Worm (Caenorhabditis elegans) whole organism, L4 larva: ENCODE data around the gene F42G4.5.
A peak's percentile ranks its signal among the peaks of the same experiment; 100 is the strongest.

Experiments
- Y105C5A.15 ChIP-seq: fragments of 200-800 bp; sonication (Bioruptor generic); IDR thresholded peaks from 2 replicates; pipeline ENCODE4 v1.3.6; 2022; ENCODE audit warnings: missing genetic modification characterization, missing compliant biosample characterization
- Y5F2A.4 ChIP-seq: fragments of 200-800 bp; sonication (Bioruptor generic); optimal IDR thresholded peaks from 2 replicates; lab custom pipeline; 2018; ENCODE audit warnings: mild to moderate bottlenecking, missing genetic modification characterization, missing compliant biosample characterization
- ama-1 ChIP-seq: fragments of 150-350 bp; optimal IDR thresholded peaks from 2 replicates; lab custom pipeline; 2014; ENCODE audit warnings: inconsistent platforms, mixed read lengths
- cey-2 ChIP-seq: sonication (generic microtip); optimal IDR thresholded peaks from 3 replicates; lab custom pipeline; 2017; ENCODE audit warnings: missing genetic modification characterization, mild to moderate bottlenecking, missing compliant biosample characterization, antibody characterized with exemption, borderline replicate concordance; ENCODE audit not compliant: insufficient read depth
- egl-27 ChIP-seq: sonication (generic microtip); optimal IDR thresholded peaks from 3 replicates; lab custom pipeline; 2017; ENCODE audit warnings: missing biosample characterization, missing genetic modification reagents, missing genetic modification characterization
- lim-7 ChIP-seq: fragments of 200-800 bp; sonication (Bioruptor generic); IDR thresholded peaks from 2 replicates; pipeline ENCODE4 v1.3.6; 2022; ENCODE audit warnings: missing genetic modification characterization, missing compliant biosample characterization
- lin-15B ChIP-seq: fragments of 150-350 bp; sonication (generic microtip); optimal IDR thresholded peaks from 3 replicates; lab custom pipeline; 2014; ENCODE audit warnings: missing biosample characterization, missing genetic modification characterization
- lsy-2 ChIP-seq, 2 experiments: fragments of 150-350 bp in 1 of 2; sonication (generic microtip) in 1 of 2; optimal IDR thresholded peaks; 2 replicates each; lab custom pipeline; 2014 to 2017; ENCODE audit warnings: missing biosample characterization in 2 of 2, missing genetic modification characterization in 2 of 2
- mxl-2 ChIP-seq: fragments of 200-800 bp; sonication (Bioruptor generic); conservative IDR thresholded peaks from 2 replicates; pipeline ENCODE4 v1.3.6; 2022; ENCODE audit warnings: missing genetic modification reagents, missing genetic modification characterization, missing compliant biosample characterization
- nhr-10 ChIP-seq: fragments of 150-350 bp; optimal IDR thresholded peaks from 2 replicates; lab custom pipeline; 2014; ENCODE audit warnings: missing biosample characterization, missing genetic modification characterization
- nhr-6 ChIP-seq: fragments of 150-350 bp; optimal IDR thresholded peaks from 2 replicates; lab custom pipeline; 2014; ENCODE audit warnings: missing biosample characterization, missing genetic modification characterization
- snpc-4 ChIP-seq: fragments of 150-350 bp; optimal IDR thresholded peaks from 2 replicates; lab custom pipeline; 2014; ENCODE audit warnings: missing biosample characterization, missing genetic modification characterization
- unc-39 ChIP-seq: sonication (generic microtip); optimal IDR thresholded peaks from 2 replicates; lab custom pipeline; 2017; ENCODE audit warnings: missing biosample characterization, missing genetic modification characterization

ce11 chrII:13025794-13026412 is 47.4 kb upstream of the F42G4.5 start, which contains the start of gene max-2:
- no peak for TF ChIP-seq lim-7
- TF ChIP-seq egl-27 (tag; lab: Kevin White, UChicago), result no peak
- no peak for TF ChIP-seq mxl-2 (GFP tag; lab: Robert Waterston, UW)
- TF ChIP-seq Y105C5A.15, result no peak
- no peak for TF ChIP-seq lin-15B (tag; lab: Kevin White, UChicago)
- TF ChIP-seq ama-1 (lab: Kevin White, UChicago), result no peak
- peak; percentile 64 for TF ChIP-seq nhr-6 (tag; lab: Kevin White, UChicago)
- no peak for TF ChIP-seq cey-2
- TF ChIP-seq Y5F2A.4, result no peak
- no peak for TF ChIP-seq nhr-10 (tag; lab: Kevin White, UChicago)
- peak in 1 of 2 experiments; percentile 26 for TF ChIP-seq lsy-2 (tag; optimal IDR thresholded peaks at IDR 0.05; lab: Kevin White, UChicago)
- TF ChIP-seq snpc-4 (tag; lab: Kevin White, UChicago), result no peak
- TF ChIP-seq unc-39 (tag; lab: Kevin White, UChicago), result no peak
